Fruit fly (Drosophila melanogaster): ENCODE data around the gene CG18135.

CG18135 gene

DNA sequence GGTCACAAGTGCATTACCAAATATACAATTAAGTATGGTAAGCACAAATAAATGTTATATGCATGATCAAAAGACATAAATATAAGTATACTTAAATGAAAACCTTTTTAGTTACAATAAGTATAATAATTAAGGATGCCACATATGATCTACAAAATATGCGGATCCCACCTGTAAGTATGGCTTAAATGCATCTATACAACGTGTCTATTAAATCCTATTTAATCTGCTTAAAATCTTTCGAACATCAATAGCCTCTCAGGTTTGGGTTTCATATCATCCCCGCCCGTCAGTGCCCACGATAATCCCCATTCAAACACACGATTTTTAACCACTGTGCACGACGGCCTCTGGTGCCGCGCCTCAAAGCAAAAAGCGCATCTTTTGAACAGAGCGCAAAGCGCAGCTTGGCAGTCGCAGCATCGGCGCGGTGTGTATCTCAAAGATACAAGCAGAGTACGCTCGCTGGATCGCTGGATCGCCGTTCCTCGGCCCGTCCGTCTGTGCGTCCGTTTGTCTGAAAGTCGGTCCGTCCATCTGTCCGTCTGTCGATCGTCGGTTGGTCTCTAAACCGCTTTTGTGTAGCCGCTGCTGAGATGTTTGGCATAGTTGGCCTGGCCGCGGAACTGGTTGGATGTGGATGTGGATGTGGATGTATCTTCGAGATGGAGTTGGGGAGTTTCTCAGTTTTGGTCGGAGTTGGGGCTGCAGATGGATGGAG, 43.7 kb upstream of the CG18135 start (continued):
- TF ChIP-seq pdm3 (GFP tag; optimal IDR thresholded peaks at IDR 0.05) (peak; percentile 87), ss (GFP tag; optimal IDR thresholded peaks at IDR 0.05) (peak; percentile 71 to 90), CG10631 (GFP tag; optimal IDR thresholded peaks at IDR 0.05) (peak; percentile 92), lz (GFP tag; optimal IDR thresholded peaks at IDR 0.05) (peak; percentile 87), Hr39 (GFP tag; optimal IDR thresholded peaks at IDR 0.05) (peak; percentile 78), Lpt (GFP tag; optimal IDR thresholded peaks at IDR 0.05) (peak; percentile 58), CG3919 (GFP tag; optimal IDR thresholded peaks at IDR 0.05) (peak; percentile 90), CG11902 (GFP tag; optimal IDR thresholded peaks at IDR 0.05) (peak; percentile 82), salr (GFP tag; optimal IDR thresholded peaks at IDR 0.05) (peak; percentile 63 to 90), Smox (GFP tag; optimal IDR thresholded peaks at IDR 0.05) (peak; percentile 88), CG6808 (GFP tag; optimal IDR thresholded peaks at IDR 0.05) (peak; percentile 91), CG10669 (GFP tag; optimal IDR thresholded peaks at IDR 0.05) (peak; percentile 85), CG8119 (GFP tag; IDR thresholded peaks at IDR 0.05) (peak; percentile 76; the same call in 2 of the 3 replicates), CG32006 (GFP tag; optimal IDR thresholded peaks at IDR 0.05) (peak; percentile 94), CG3032 (tag; optimal IDR thresholded peaks at IDR 0.05) (peak; percentile 88), Eip75B (GFP tag; optimal IDR thresholded peaks at IDR 0.05) (peak; percentile 89), Sox15 (GFP tag; optimal IDR thresholded peaks at IDR 0.05) (peak; percentile 91), CG7368 (GFP tag; optimal IDR thresholded peaks at IDR 0.05) (peak; percentile 87), CG15336 (GFP tag; IDR thresholded peaks at IDR 0.05) (peak; percentile 75), esn (GFP tag; optimal IDR thresholded peaks at IDR 0.05) (peak; percentile 93), CG16779 (tag; optimal IDR thresholded peaks at IDR 0.05) (peak; percentile 72), OdsH (GFP tag; optimal IDR thresholded peaks at IDR 0.05) (peak; percentile 90), CG6163 (GFP tag; IDR thresholded peaks at IDR 0.05) (no peak), eg (GFP tag; IDR thresholded peaks at IDR 0.05) (peak; percentile 57; the same call in 2 of the 3 replicates), Eip93F (GFP tag; optimal IDR thresholded peaks at IDR 0.05) (peak; percentile 64), dac (GFP tag; optimal IDR thresholded peaks at IDR 0.05) (peak; percentile 72), CG1621 (tag; optimal IDR thresholded peaks at IDR 0.05) (peak; percentile 56), fd85E (GFP tag; optimal IDR thresholded peaks at IDR 0.05) (peak; percentile 64), CG6792 (GFP tag; optimal IDR thresholded peaks at IDR 0.05) (peak; percentile 90), vri (GFP tag; optimal IDR thresholded peaks at IDR 0.05) (peak; percentile 67), Ets96B (tag; optimal IDR thresholded peaks at IDR 0.05) (peak; percentile 89), spab (GFP tag; optimal IDR thresholded peaks at IDR 0.05) (peak; percentile 90)

dm6 chr3L:19041161-19041560, 43.1 kb upstream of the CG18135 start:
- TF ChIP-seq salr (GFP tag; optimal IDR thresholded peaks at IDR 0.05) = no peak
- TF ChIP-seq CG8632 (GFP tag; optimal IDR thresholded peaks at IDR 0.05) = no peak
- TF ChIP-seq CG9139 (GFP tag; optimal IDR thresholded peaks at IDR 0.05) = no peak

DNA sequence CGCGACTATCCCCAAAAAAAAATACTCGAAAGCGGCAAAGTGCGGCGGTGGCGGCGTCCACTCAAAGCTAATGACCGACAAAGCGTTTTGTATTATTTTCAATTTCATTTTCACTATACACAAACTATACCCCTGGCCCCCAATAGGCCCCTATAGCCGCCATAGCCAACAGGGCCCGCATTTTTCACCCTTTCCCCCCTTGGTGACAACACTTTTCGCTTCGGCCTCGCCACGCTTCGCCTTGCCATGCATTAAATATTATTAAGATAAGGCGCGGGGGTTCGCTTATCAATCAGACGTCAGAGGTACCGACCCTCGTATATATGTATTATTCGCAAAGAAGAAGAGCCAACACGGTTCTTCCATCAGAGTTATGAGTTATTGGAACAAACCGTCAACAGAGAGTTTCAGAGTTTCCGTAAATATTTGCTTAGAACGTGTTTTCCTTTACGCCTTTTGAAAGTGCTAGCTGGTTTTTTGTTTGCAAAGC, 42.1 kb upstream of the CG18135 start:
- TF ChIP-seq Gug (GFP tag; IDR thresholded peaks at IDR 0.05) (no peak), CG6792 (GFP tag; optimal IDR thresholded peaks at IDR 0.05) (no peak), dsx (GFP tag; optimal IDR thresholded peaks at IDR 0.05; ENCODE audit: poor library complexity, severe bottlenecking) (no peak), Hr38 (GFP tag; optimal IDR thresholded peaks at IDR 0.05) (no peak), fd85E (GFP tag; optimal IDR thresholded peaks at IDR 0.05) (no peak), eg (GFP tag; IDR thresholded peaks at IDR 0.05) (peak; percentile 16; the same call in 1 of the 3 replicates), Hr4 (GFP tag; optimal IDR thresholded peaks at IDR 0.05) (no peak), fkh (GFP tag; optimal IDR thresholded peaks at IDR 0.05) (peak; percentile 91), CG4318 (GFP tag; optimal IDR thresholded peaks at IDR 0.05) (no peak), Eip78C (GFP tag) (peak; percentile 81), CG7368 (GFP tag; optimal IDR thresholded peaks at IDR 0.05) (no peak), CG6808 (GFP tag; optimal IDR thresholded peaks at IDR 0.05) (no peak), Met (GFP tag; optimal IDR thresholded peaks at IDR 0.05) (no peak), svp (GFP tag) (peak; percentile 86), CG34406 (GFP tag; optimal IDR thresholded peaks at IDR 0.05) (no peak), CG10631 (GFP tag; optimal IDR thresholded peaks at IDR 0.05) (peak; percentile 8), pdm3 (GFP tag; optimal IDR thresholded peaks at IDR 0.05) (peak; percentile 5), CG3919 (GFP tag; optimal IDR thresholded peaks at IDR 0.05) (peak; percentile 33), OdsH (GFP tag; optimal IDR thresholded peaks at IDR 0.05) (peak; percentile 1), CG6163 (GFP tag; IDR thresholded peaks at IDR 0.05) (no peak), net (GFP tag; optimal IDR thresholded peaks at IDR 0.05) (peak; percentile 31), salr (GFP tag; optimal IDR thresholded peaks at IDR 0.05) (no peak), Eip75B (GFP tag; optimal IDR thresholded peaks at IDR 0.05) (peak; percentile 12), vri (GFP tag; optimal IDR thresholded peaks at IDR 0.05) (peak; percentile 53)

Data from whole organism, prepupa.